Fruit fly (Drosophila melanogaster) whole organism, embryonic: ENCODE measurements around the gene Him.

Experiments used
- CG12071 ChIP-seq: fragments of 200-800 bp; sonication (Bioruptor generic); optimal IDR thresholded peaks from 3 replicates; lab custom pipeline; 2018; ENCODE audit warnings: missing biosample characterization, mild to moderate bottlenecking, missing genetic modification characterization
- CG2202 ChIP-seq: fragments of 200-800 bp; sonication (Bioruptor generic); optimal IDR thresholded peaks from 2 replicates; lab custom pipeline; 2018; ENCODE audit warnings: missing biosample characterization, mild to moderate bottlenecking, missing genetic modification characterization
- CG8944 ChIP-seq: fragments of 200-800 bp; sonication (Bioruptor generic); optimal IDR thresholded peaks from 3 replicates; lab custom pipeline; 2016; ENCODE audit warnings: missing biosample characterization, missing genetic modification characterization
- GATAe ChIP-seq: fragments of 200-800 bp; sonication (Bioruptor generic); conservative IDR thresholded peaks from 2 replicates; pipeline ENCODE4 v1.3.6; 2022; ENCODE audit warnings: missing biosample characterization, missing genetic modification characterization
- Sin3A ChIP-seq: fragments of >200 bp; optimal IDR thresholded peaks from 2 replicates; lab custom pipeline; 2018
- hb ChIP-seq: fragments of 200-800 bp; sonication (Bioruptor generic); IDR thresholded peaks from 3 replicates; pipeline ENCODE4 v1.3.6; 2022; ENCODE audit warnings: missing biosample characterization, missing genetic modification characterization; ENCODE audit not compliant: partially characterized antibody
- klu ChIP-seq: fragments of 200-800 bp; sonication (Bioruptor generic); IDR thresholded peaks from 2 replicates; pipeline ENCODE4 v1.3.6; 2022; ENCODE audit warnings: missing biosample characterization, missing genetic modification characterization
- wor ChIP-seq: fragments of 200-800 bp; sonication (Bioruptor generic); IDR thresholded peaks from 2 replicates; pipeline ENCODE4 v1.3.6; 2022; ENCODE audit warnings: missing biosample characterization, missing genetic modification characterization

dm6 chrX:18179372-18179771 is 29.9 kb upstream of the Him start, which contains the start of gene Andorra:
- TF ChIP-seq klu: no peak
- no peak for TF ChIP-seq wor (GFP tag; lab: Robert Waterston, UW)
- TF ChIP-seq GATAe (GFP tag; lab: Robert Waterston, UW): no peak
- no peak for TF ChIP-seq CG2202 (tag; lab: Kevin White, UChicago)
- no peak for TF ChIP-seq Sin3A (lab: Kevin White, UChicago)
- no peak for TF ChIP-seq CG8944 (GFP tag; lab: Kevin White, UChicago)
- TF ChIP-seq hb: no peak
- no peak for TF ChIP-seq CG12071 (GFP tag; lab: Kevin White, UChicago)
